Fruit fly (Drosophila melanogaster) whole organism, prepupa: ENCODE data around the gene sky.

Experiments
- CG6808 ChIP-seq: fragments of 200-800 bp; sonication (Bioruptor generic); optimal IDR thresholded peaks from 3 replicates; lab custom pipeline; 2017; ENCODE audit warnings: missing biosample characterization, missing genetic modification characterization, mild to moderate bottlenecking, moderate library complexity, missing genetic modification reagents
- Sox14 ChIP-seq: fragments of 200-800 bp; sonication (Bioruptor generic); optimal IDR thresholded peaks from 3 replicates; lab custom pipeline; 2016; ENCODE audit warnings: missing biosample characterization, missing genetic modification characterization
- spab ChIP-seq: fragments of 200-800 bp; sonication (Bioruptor generic); optimal IDR thresholded peaks from 2 replicates; lab custom pipeline; 2017; ENCODE audit warnings: missing biosample characterization, mild to moderate bottlenecking, missing genetic modification characterization, missing genetic modification reagents

DNA sequence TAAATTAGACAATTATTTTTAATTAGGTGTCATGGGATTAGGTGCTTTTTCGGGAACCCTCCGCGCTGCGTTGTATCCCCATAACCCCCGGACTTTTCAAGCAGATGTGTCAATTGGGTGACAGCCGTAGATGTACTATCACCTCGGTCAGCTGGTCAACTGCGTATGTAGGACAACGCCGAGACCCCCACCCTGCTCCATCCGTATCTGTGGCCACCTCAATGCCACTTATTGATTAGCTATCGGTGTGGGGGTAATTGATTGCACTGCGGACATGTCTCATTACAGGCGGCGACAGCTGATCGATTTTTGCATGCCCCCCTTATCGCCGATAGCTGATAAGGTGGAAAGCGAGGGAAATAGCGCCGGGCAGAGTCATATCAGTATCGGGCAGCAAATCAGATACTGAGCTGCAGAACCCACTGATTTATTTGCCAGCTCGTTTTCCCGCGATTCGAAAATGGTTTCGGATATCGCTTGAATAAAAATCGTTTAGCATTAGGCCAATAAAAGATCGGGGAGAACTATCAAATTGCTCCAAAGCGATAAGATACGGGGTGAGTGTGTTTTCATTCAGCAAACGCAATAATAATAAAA, 35.0 kb downstream of the sky start:
- no peak for TF ChIP-seq CG6808
- no peak for TF ChIP-seq Sox14 (GFP tag; lab: Kevin White, UChicago)
- TF ChIP-seq spab (GFP tag; lab: Kevin White, UChicago), result no peak
